Worm (Caenorhabditis elegans): ENCODE results near the gene trx-3.

- TF ChIP-seq snpc-4 (tag; optimal IDR thresholded peaks at IDR 0.05) (no peak), ama-1 (optimal IDR thresholded peaks at IDR 0.05) (peak; percentile 32), tag-97 (GFP tag; IDR thresholded peaks at IDR 0.05) (no peak), mep-1 (tag; optimal IDR thresholded peaks at IDR 0.05) (peak; percentile 14), nhr-10 (tag; optimal IDR thresholded peaks at IDR 0.05) (no peak), nhr-11 (tag; optimal IDR thresholded peaks at IDR 0.05) (no peak)
Observed at ce11 chrIV:4470885-4471772, 15.7 kb upstream of the trx-3 start.
